Worm (Caenorhabditis elegans): Measurements from ENCODE around the gene F13H10.5.
"Not testable (repeated sequence)": the region's sequence is repeated elsewhere in the genome, so short reads cannot be mapped to it uniquely, and the experiment has no call there.

The F13H10.5 gene

ce11 chrIV:10979689-10980088 lies 11.1 kb upstream of the F13H10.5 start:
- no peak for TF ChIP-seq scrt-1 (GFP tag; IDR thresholded peaks at IDR 0.05)
- TF ChIP-seq tbx-11 (GFP tag; IDR thresholded peaks at IDR 0.05): no peak
- TF ChIP-seq B0310.2 (tag; optimal IDR thresholded peaks at IDR 0.05): no peak
- TF ChIP-seq tra-4 (tag; optimal IDR thresholded peaks at IDR 0.05): no peak
- no peak for TF ChIP-seq ceh-36 (tag; optimal IDR thresholded peaks at IDR 0.05)
- no peak for TF ChIP-seq flt-1 (GFP tag; IDR thresholded peaks at IDR 0.05)
- no peak for TF ChIP-seq tbx-37 (GFP tag; conservative IDR thresholded peaks at IDR 0.05)
- no peak for TF ChIP-seq sea-1 (GFP tag; conservative IDR thresholded peaks at IDR 0.05)
- TF ChIP-seq F13C5.2 (tag; optimal IDR thresholded peaks at IDR 0.05): no peak
- TF ChIP-seq ets-7 (tag; optimal IDR thresholded peaks at IDR 0.05): no peak
- no peak for TF ChIP-seq ama-1 (optimal IDR thresholded peaks at IDR 0.05)
- no peak for TF ChIP-seq hnd-1 (tag; optimal IDR thresholded peaks at IDR 0.05)
- TF ChIP-seq hmg-4 (GFP tag; optimal IDR thresholded peaks at IDR 0.05): no peak
- no peak for TF ChIP-seq pes-1 (GFP tag; IDR thresholded peaks at IDR 0.05)
- no peak for TF ChIP-seq hmbx-1 (tag; optimal IDR thresholded peaks at IDR 0.05)
- no peak for TF ChIP-seq aly-1 (tag; optimal IDR thresholded peaks at IDR 0.05)

DNA sequence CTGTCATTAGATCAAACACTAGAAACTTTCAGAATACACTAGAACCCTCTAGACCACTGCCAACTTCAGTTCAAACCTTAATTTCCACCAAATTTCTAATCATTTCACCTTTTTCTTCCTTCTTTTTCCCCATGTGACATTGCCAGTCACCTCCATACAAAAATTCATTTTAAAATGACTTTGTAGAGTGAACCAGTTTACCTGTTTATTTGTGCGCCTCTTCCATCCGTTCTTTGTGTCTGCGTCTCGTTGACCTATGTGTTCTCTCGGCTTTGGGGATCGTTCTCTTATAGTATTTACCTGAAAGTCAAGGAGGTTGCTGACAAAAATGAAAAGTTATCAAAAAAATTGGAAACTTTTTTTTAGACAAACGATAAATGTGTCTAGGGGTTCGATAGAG lies 10.2 kb upstream of the F13H10.5 start:
- no peak for TF ChIP-seq ets-7 (tag; optimal IDR thresholded peaks at IDR 0.05)
- TF ChIP-seq scrt-1 (GFP tag; IDR thresholded peaks at IDR 0.05): no peak
- TF ChIP-seq hmg-4 (GFP tag; optimal IDR thresholded peaks at IDR 0.05): no peak
- TF ChIP-seq pes-1 (GFP tag; IDR thresholded peaks at IDR 0.05): no peak
- TF ChIP-seq ama-1 (optimal IDR thresholded peaks at IDR 0.05): no peak

DNA sequence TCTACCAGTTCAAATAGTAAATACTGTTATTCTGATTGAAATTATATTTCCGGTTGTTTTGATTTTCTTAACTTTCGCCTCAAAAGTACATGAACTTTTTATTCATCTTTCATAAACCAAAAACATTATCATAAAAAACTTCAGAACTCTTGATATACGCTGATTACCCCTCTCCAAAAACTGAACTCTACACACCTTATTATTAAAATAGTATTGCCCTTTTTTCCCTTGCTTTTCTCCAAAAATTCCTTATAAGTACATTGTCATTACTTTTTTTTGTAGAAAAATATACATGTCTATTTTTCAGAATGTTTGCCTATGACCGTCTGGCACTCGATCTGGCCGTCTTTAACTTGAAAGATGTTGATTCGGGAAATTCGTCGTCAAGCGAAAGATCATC lies 9.0 kb upstream of the F13H10.5 start, which contains the start of gene Y43E12A.2:
TSS of gene Y43E12A.2 (plus strand) at position 301 of the 400 bp plus-strand sequence.
- no peak for TF ChIP-seq ceh-13 (GFP tag; optimal IDR thresholded peaks at IDR 0.05)
- TF ChIP-seq hmg-4 (GFP tag; optimal IDR thresholded peaks at IDR 0.05): no peak
- no peak for TF ChIP-seq ama-1 (optimal IDR thresholded peaks at IDR 0.05)
- no peak for TF ChIP-seq flt-1 (GFP tag; IDR thresholded peaks at IDR 0.05)
- no peak for TF ChIP-seq tbx-37 (GFP tag; conservative IDR thresholded peaks at IDR 0.05)
- no peak for TF ChIP-seq tra-4 (tag; optimal IDR thresholded peaks at IDR 0.05)

DNA sequence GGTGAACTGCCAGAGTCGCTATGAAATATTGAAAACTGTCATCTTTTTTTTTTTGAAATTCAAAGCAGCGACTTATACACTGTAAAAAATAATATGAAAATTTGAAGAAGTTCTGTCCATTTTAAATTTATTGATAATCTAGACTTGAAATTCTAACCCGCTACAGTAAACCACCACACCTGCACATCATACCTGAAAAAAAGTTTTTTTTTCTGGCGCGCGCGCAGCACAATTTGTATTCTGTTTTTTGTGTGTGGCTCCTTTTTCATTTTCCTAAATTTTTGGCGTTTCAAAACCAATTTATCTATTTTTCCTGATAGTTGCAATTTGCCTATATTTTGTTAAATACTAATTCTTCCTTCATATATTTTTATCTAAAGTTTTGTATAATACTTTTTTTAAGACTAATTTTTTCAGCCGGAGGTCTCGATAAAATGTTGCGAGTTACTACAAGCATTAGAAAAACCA lies 5.2 kb upstream of the F13H10.5 start, which contains the start of gene cyb-2.1:
TSS of gene cyb-2.1 (plus strand) at position 418 of the 468 bp plus-strand sequence.
- no peak for TF ChIP-seq hmbx-1 (tag; optimal IDR thresholded peaks at IDR 0.05)
- no peak for TF ChIP-seq flt-1 (GFP tag; IDR thresholded peaks at IDR 0.05)
- no peak for TF ChIP-seq F13C5.2 (tag; optimal IDR thresholded peaks at IDR 0.05)
- TF ChIP-seq ets-7 (tag; optimal IDR thresholded peaks at IDR 0.05): no peak
- no peak for TF ChIP-seq tbx-11 (GFP tag; IDR thresholded peaks at IDR 0.05)
- TF ChIP-seq B0310.2 (tag; optimal IDR thresholded peaks at IDR 0.05): no peak
- no peak for TF ChIP-seq ceh-36 (tag; optimal IDR thresholded peaks at IDR 0.05)
- TF ChIP-seq pes-1 (GFP tag; IDR thresholded peaks at IDR 0.05): no peak
- TF ChIP-seq sea-1 (GFP tag; conservative IDR thresholded peaks at IDR 0.05): no peak

DNA sequence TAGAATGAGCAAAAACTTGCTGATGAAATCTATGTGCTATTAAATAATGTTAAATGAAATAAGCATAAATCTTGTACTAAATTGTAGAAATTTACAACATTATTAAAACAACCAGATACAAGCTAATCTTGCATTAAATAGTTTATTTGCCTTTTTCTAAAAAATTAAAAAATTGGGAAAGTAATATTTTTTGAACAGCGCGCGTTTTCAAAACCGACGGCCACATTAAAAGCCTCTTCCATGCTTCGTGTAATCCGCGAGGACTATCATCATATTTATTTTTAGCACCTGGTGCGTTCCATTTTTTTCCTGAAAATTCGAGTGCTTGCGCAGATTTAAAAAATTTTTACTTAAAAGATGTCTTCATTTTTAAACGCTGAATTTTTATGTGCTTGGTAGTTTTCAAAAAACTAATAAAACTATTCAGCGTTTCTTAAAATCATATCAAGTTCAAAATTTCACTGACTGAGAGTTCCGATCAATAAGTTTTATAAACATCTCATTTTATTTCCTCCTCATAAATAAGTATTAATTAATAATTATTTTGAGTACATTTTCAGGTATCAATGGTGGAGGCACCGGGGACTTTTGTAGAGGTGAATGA lies 3.4 kb upstream of the F13H10.5 start, which contains the start of gene Y43E12A.3:
TSS of gene Y43E12A.3 (plus strand) at position 554 of the 604 bp plus-strand sequence.
- not testable (repeated sequence) for TF ChIP-seq sea-1 (GFP tag; conservative IDR thresholded peaks at IDR 0.05); F13C5.2 (tag; optimal IDR thresholded peaks at IDR 0.05); hmbx-1 (tag; optimal IDR thresholded peaks at IDR 0.05)

DNA sequence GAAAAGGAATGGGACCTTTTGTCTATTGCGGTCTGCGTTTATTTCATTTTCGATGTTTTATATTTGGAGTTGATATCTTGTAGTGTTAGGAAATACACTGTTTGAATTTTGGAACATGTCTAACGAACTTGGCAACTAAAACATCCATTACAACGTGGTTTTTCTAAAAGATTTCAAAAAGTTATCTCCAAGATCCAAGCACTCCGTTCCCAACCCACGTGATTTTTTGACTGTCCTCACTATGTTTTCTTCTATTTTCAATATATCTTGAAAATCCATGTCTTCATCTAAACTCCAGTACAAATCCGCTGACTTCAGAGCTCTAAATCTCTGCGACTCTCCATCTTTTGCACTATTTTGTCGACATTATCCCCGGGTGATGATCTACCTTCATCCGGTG lies 10.8 kb downstream of the F13H10.5 start, which contains the start of gene F13H10.9:
TSS of gene F13H10.9 (plus strand) at position 301 of the 400 bp plus-strand sequence.
- no peak for TF ChIP-seq pes-1 (GFP tag; IDR thresholded peaks at IDR 0.05)
- TF ChIP-seq flt-1 (GFP tag; IDR thresholded peaks at IDR 0.05): no peak
- TF ChIP-seq hnd-1 (tag; optimal IDR thresholded peaks at IDR 0.05): no peak
- TF ChIP-seq B0310.2 (tag; optimal IDR thresholded peaks at IDR 0.05): no peak
- no peak for TF ChIP-seq tbx-37 (GFP tag; conservative IDR thresholded peaks at IDR 0.05)
- TF ChIP-seq hmbx-1 (tag; optimal IDR thresholded peaks at IDR 0.05): no peak
- no peak for TF ChIP-seq hmg-4 (GFP tag; optimal IDR thresholded peaks at IDR 0.05)
- no peak for TF ChIP-seq aly-1 (tag; optimal IDR thresholded peaks at IDR 0.05)

ce11 chrIV:11004273-11004672 lies 13.5 kb downstream of the F13H10.5 start, which contains the start of gene F13H10.1:
F13H10.1 (plus strand) TSS chrIV:11004573.
- TF ChIP-seq hmbx-1 (tag; optimal IDR thresholded peaks at IDR 0.05) (no peak), pes-1 (GFP tag; IDR thresholded peaks at IDR 0.05) (no peak), F13C5.2 (tag; optimal IDR thresholded peaks at IDR 0.05) (no peak), ceh-36 (tag; optimal IDR thresholded peaks at IDR 0.05) (no peak), tbx-37 (GFP tag; conservative IDR thresholded peaks at IDR 0.05) (no peak), B0310.2 (tag; optimal IDR thresholded peaks at IDR 0.05) (no peak), ets-7 (tag; optimal IDR thresholded peaks at IDR 0.05) (no peak), aly-1 (tag; optimal IDR thresholded peaks at IDR 0.05) (no peak), flt-1 (GFP tag; IDR thresholded peaks at IDR 0.05) (no peak)

ce11 chrIV:11006383-11006782 lies 15.6 kb downstream of the F13H10.5 start:
- TF ChIP-seq tbx-11 (GFP tag; IDR thresholded peaks at IDR 0.05) (no peak), F13C5.2 (tag; optimal IDR thresholded peaks at IDR 0.05) (no peak), tra-4 (tag; optimal IDR thresholded peaks at IDR 0.05) (no peak)

ce11 chrIV:11006868-11007267 lies 16.1 kb downstream of the F13H10.5 start:
- TF ChIP-seq B0310.2 (tag; optimal IDR thresholded peaks at IDR 0.05) (no peak), tbx-37 (GFP tag; conservative IDR thresholded peaks at IDR 0.05) (no peak), tbx-11 (GFP tag; IDR thresholded peaks at IDR 0.05) (no peak), ceh-36 (tag; optimal IDR thresholded peaks at IDR 0.05) (no peak), flt-1 (GFP tag; IDR thresholded peaks at IDR 0.05) (no peak), hmg-4 (GFP tag; optimal IDR thresholded peaks at IDR 0.05) (no peak), hnd-1 (tag; optimal IDR thresholded peaks at IDR 0.05) (no peak), hmbx-1 (tag; optimal IDR thresholded peaks at IDR 0.05) (no peak), tra-4 (tag; optimal IDR thresholded peaks at IDR 0.05) (no peak), ama-1 (optimal IDR thresholded peaks at IDR 0.05) (no peak), sea-1 (GFP tag; conservative IDR thresholded peaks at IDR 0.05) (no peak), ceh-13 (GFP tag; optimal IDR thresholded peaks at IDR 0.05) (no peak), F13C5.2 (tag; optimal IDR thresholded peaks at IDR 0.05) (no peak), ets-7 (tag; optimal IDR thresholded peaks at IDR 0.05) (no peak)

Measured in whole organism, early embryonic.